Fruit fly (Drosophila melanogaster) whole organism, embryonic: ENCODE results near the gene CG33723.

Experiments used
- Asciz ChIP-seq: fragments of 200-800 bp; sonication (Bioruptor generic); optimal IDR thresholded peaks from 2 replicates; lab custom pipeline; 2017; ENCODE audit warnings: missing biosample characterization, mild to moderate bottlenecking, missing genetic modification characterization, missing genetic modification reagents
- BEAF-32 ChIP-seq: fragments of 200-800 bp; sonication (Bioruptor generic); optimal IDR thresholded peaks from 3 replicates; lab custom pipeline; 2017; ENCODE audit warnings: missing biosample characterization, missing genetic modification characterization, mild to moderate bottlenecking, moderate library complexity, missing genetic modification reagents
- CG10267 ChIP-seq: fragments of 200-800 bp; sonication (Bioruptor generic); optimal IDR thresholded peaks from 2 replicates; lab custom pipeline; 2018; ENCODE audit warnings: missing biosample characterization, mild to moderate bottlenecking, missing genetic modification characterization, moderate library complexity
- CG11696 ChIP-seq: fragments of 200-800 bp; sonication (Bioruptor generic); IDR thresholded peaks from 2 replicates; pipeline ENCODE4 v1.3.6; 2022; ENCODE audit warnings: missing biosample characterization, missing genetic modification characterization
- CG12299 ChIP-seq: fragments of 200-800 bp; sonication (Bioruptor generic); optimal IDR thresholded peaks from 2 replicates; lab custom pipeline; 2018; ENCODE audit warnings: missing biosample characterization, mild to moderate bottlenecking, missing genetic modification characterization
- CG13287 ChIP-seq: fragments of 200-800 bp; sonication (Bioruptor generic); IDR thresholded peaks from 2 replicates; pipeline ENCODE4 v1.3.6; 2022; ENCODE audit warnings: missing biosample characterization, missing genetic modification characterization; ENCODE audit not compliant: partially characterized antibody
- CG14710 ChIP-seq: fragments of 200-800 bp; sonication (Bioruptor generic); optimal IDR thresholded peaks from 3 replicates; lab custom pipeline; 2019; ENCODE audit warnings: missing biosample characterization, mild to moderate bottlenecking, missing genetic modification characterization, moderate library complexity
- CG2202 ChIP-seq: fragments of 200-800 bp; sonication (Bioruptor generic); optimal IDR thresholded peaks from 2 replicates; lab custom pipeline; 2018; ENCODE audit warnings: missing biosample characterization, mild to moderate bottlenecking, missing genetic modification characterization
- CG32532 ChIP-seq: fragments of 200-800 bp; sonication (Bioruptor generic); IDR thresholded peaks from 2 replicates; pipeline ENCODE4 v1.3.6; 2022; ENCODE audit warnings: missing biosample characterization, missing genetic modification characterization
- CG34376 ChIP-seq: fragments of 200-800 bp; sonication (Bioruptor generic); optimal IDR thresholded peaks from 2 replicates; lab custom pipeline; 2018; ENCODE audit warnings: missing biosample characterization, mild to moderate bottlenecking, missing genetic modification characterization
- CG42726 ChIP-seq: fragments of 200-800 bp; sonication (Bioruptor generic); IDR thresholded peaks from 2 replicates; pipeline ENCODE4 v1.3.6; 2022; ENCODE audit warnings: missing biosample characterization, missing genetic modification characterization; ENCODE audit not compliant: partially characterized antibody
- CG4328 ChIP-seq: fragments of 200-800 bp; sonication (Bioruptor generic); optimal IDR thresholded peaks from 3 replicates; lab custom pipeline; 2017; ENCODE audit warnings: missing biosample characterization, missing genetic modification reagents, missing genetic modification characterization
- CG5180 ChIP-seq: fragments of 200-800 bp; sonication (Bioruptor generic); optimal IDR thresholded peaks from 3 replicates; lab custom pipeline; 2017; ENCODE audit warnings: missing biosample characterization, missing genetic modification characterization, mild to moderate bottlenecking, moderate library complexity, missing genetic modification reagents
- CG6272 ChIP-seq: fragments of 200-800 bp; sonication (Bioruptor generic); IDR thresholded peaks from 2 replicates; pipeline ENCODE4 v1.3.6; 2022; ENCODE audit warnings: missing biosample characterization, missing genetic modification characterization
- CG6683 ChIP-seq: fragments of 200-800 bp; sonication (Bioruptor generic); optimal IDR thresholded peaks from 2 replicates; lab custom pipeline; 2017; ENCODE audit warnings: missing biosample characterization, mild to moderate bottlenecking, missing genetic modification characterization, missing genetic modification reagents
- CG6689 ChIP-seq: fragments of 200-800 bp; sonication (Bioruptor generic); IDR thresholded peaks from 2 replicates; pipeline ENCODE4 v1.3.6; 2022; ENCODE audit warnings: missing biosample characterization, missing genetic modification characterization
- CG7271 ChIP-seq: fragments of 200-800 bp; sonication (Bioruptor generic); optimal IDR thresholded peaks from 2 replicates; lab custom pipeline; 2018; ENCODE audit warnings: missing biosample characterization, mild to moderate bottlenecking, missing genetic modification characterization, moderate library complexity
- CG8765 ChIP-seq: fragments of 200-800 bp; sonication (Bioruptor generic); IDR thresholded peaks from 2 replicates; pipeline ENCODE4 v1.3.6; 2022; ENCODE audit warnings: missing biosample characterization, missing genetic modification characterization
- CG9876 ChIP-seq: fragments of 200-800 bp; sonication (Bioruptor generic); optimal IDR thresholded peaks from 2 replicates; lab custom pipeline; 2016; ENCODE audit warnings: missing biosample characterization, missing genetic modification characterization
- E2f2 ChIP-seq: fragments of 200-800 bp; sonication (Bioruptor generic); IDR thresholded peaks from 2 replicates; pipeline ENCODE4 v1.3.6; 2022; ENCODE audit warnings: missing biosample characterization, missing genetic modification characterization
- ERR ChIP-seq: fragments of 200-800 bp; sonication (Bioruptor generic); optimal IDR thresholded peaks from 2 replicates; lab custom pipeline; 2016; ENCODE audit warnings: missing biosample characterization, missing genetic modification characterization
- Ets97D ChIP-seq: fragments of 200-800 bp; sonication (Bioruptor generic); optimal IDR thresholded peaks from 3 replicates; lab custom pipeline; 2016; ENCODE audit warnings: missing biosample characterization, missing genetic modification characterization
- HHEX ChIP-seq: fragments of 200-800 bp; sonication (Bioruptor generic); optimal IDR thresholded peaks from 3 replicates; lab custom pipeline; 2017; ENCODE audit warnings: missing biosample characterization, mild to moderate bottlenecking, missing genetic modification characterization, missing genetic modification reagents
- HLH4C ChIP-seq: fragments of 200-800 bp; sonication (Bioruptor generic); IDR thresholded peaks from 3 replicates; pipeline ENCODE4 v1.3.6; 2022; ENCODE audit warnings: missing biosample characterization, missing genetic modification characterization; ENCODE audit not compliant: partially characterized antibody
- Hand ChIP-seq: fragments of 200-800 bp; sonication (Bioruptor generic); optimal IDR thresholded peaks from 2 replicates; lab custom pipeline; 2017; ENCODE audit warnings: mild to moderate bottlenecking, missing biosample characterization, missing genetic modification reagents, missing genetic modification characterization
- Hr78 ChIP-seq, 2 experiments: fragments of 200-800 bp in 1 of 2; fragments of >200 bp in 1 of 2; sonication (Bioruptor generic) in 1 of 2; optimal IDR thresholded peaks; 2 replicates each; lab custom pipeline; 2017 to 2019; ENCODE audit warnings: missing biosample characterization in 2 of 2, missing genetic modification characterization in 2 of 2, mild to moderate bottlenecking in 1 of 2, moderate library complexity in 1 of 2
- MBD-R2 ChIP-seq: fragments of 200-800 bp; sonication (Bioruptor generic); IDR thresholded peaks from 2 replicates; pipeline ENCODE4 v1.3.6; 2022; ENCODE audit warnings: missing biosample characterization, missing genetic modification characterization
- Opbp ChIP-seq: fragments of 200-800 bp; sonication (Bioruptor generic); IDR thresholded peaks from 3 replicates; pipeline ENCODE4 v1.3.6; 2022; ENCODE audit warnings: missing biosample characterization, missing genetic modification characterization; ENCODE audit not compliant: partially characterized antibody
- Ptx1 ChIP-seq: fragments of 200-800 bp; sonication (Bioruptor generic); IDR thresholded peaks from 2 replicates; pipeline ENCODE4 v1.3.6; 2022; ENCODE audit warnings: missing biosample characterization, missing genetic modification characterization
- Ssrp ChIP-seq: fragments of 200-800 bp; sonication (Bioruptor generic); optimal IDR thresholded peaks from 2 replicates; lab custom pipeline; 2018; ENCODE audit warnings: missing biosample characterization, mild to moderate bottlenecking, missing genetic modification characterization, moderate library complexity
- YL-1 ChIP-seq: fragments of 200-800 bp; sonication (Bioruptor generic); optimal IDR thresholded peaks from 3 replicates; lab custom pipeline; 2017; ENCODE audit warnings: missing biosample characterization, mild to moderate bottlenecking, missing genetic modification characterization
- bigmax ChIP-seq: fragments of 200-800 bp; sonication (Bioruptor generic); optimal IDR thresholded peaks from 2 replicates; lab custom pipeline; 2018; ENCODE audit warnings: missing biosample characterization, mild to moderate bottlenecking, missing genetic modification characterization
- crc ChIP-seq: fragments of 200-800 bp; sonication (Bioruptor generic); optimal IDR thresholded peaks from 2 replicates; lab custom pipeline; 2016; ENCODE audit warnings: missing biosample characterization, missing genetic modification characterization
- cwo ChIP-seq: fragments of 200-800 bp; sonication (Bioruptor generic); optimal IDR thresholded peaks from 3 replicates; lab custom pipeline; 2017; ENCODE audit warnings: missing biosample characterization, missing genetic modification characterization, mild to moderate bottlenecking, moderate library complexity, missing genetic modification reagents
- ems ChIP-seq: fragments of 200-800 bp; sonication (Bioruptor generic); optimal IDR thresholded peaks from 3 replicates; lab custom pipeline; 2016; ENCODE audit warnings: missing biosample characterization, missing genetic modification characterization
- eyg ChIP-seq: fragments of 200-800 bp; sonication (Bioruptor generic); optimal IDR thresholded peaks from 3 replicates; lab custom pipeline; 2016; ENCODE audit warnings: missing biosample characterization, missing genetic modification characterization
- gt ChIP-seq: fragments of 200-800 bp; sonication (Bioruptor generic); IDR thresholded peaks from 2 replicates; pipeline ENCODE4 v1.3.6; 2022; ENCODE audit warnings: missing biosample characterization, missing genetic modification characterization
- ham ChIP-seq: fragments of 200-800 bp; sonication (Bioruptor generic); IDR thresholded peaks from 2 replicates; pipeline ENCODE4 v1.3.6; 2022; ENCODE audit warnings: missing biosample characterization, missing genetic modification characterization
- inv ChIP-seq: fragments of 200-800 bp; sonication (Bioruptor generic); IDR thresholded peaks from 2 replicates; pipeline ENCODE4 v1.3.6; 2022; ENCODE audit warnings: missing biosample characterization, missing genetic modification characterization; ENCODE audit not compliant: partially characterized antibody
- knrl ChIP-seq: fragments of 200-800 bp; sonication (Bioruptor generic); IDR thresholded peaks from 3 replicates; pipeline ENCODE4 v1.3.6; 2022; ENCODE audit warnings: missing biosample characterization, missing genetic modification characterization; ENCODE audit not compliant: partially characterized antibody
- lmd ChIP-seq: fragments of 200-800 bp; sonication (Bioruptor generic); IDR thresholded peaks from 2 replicates; pipeline ENCODE4 v1.3.6; 2022; ENCODE audit warnings: missing biosample characterization, missing genetic modification characterization
- luna ChIP-seq: fragments of 200-800 bp; sonication (Bioruptor generic); optimal IDR thresholded peaks from 2 replicates; lab custom pipeline; 2016; ENCODE audit warnings: missing biosample characterization, missing genetic modification characterization
- oc ChIP-seq: fragments of 200-800 bp; sonication (Bioruptor generic); optimal IDR thresholded peaks from 2 replicates; lab custom pipeline; 2018; ENCODE audit warnings: missing biosample characterization, mild to moderate bottlenecking, missing genetic modification characterization, moderate library complexity
- pros ChIP-seq: fragments of 200-800 bp; sonication (Bioruptor generic); optimal IDR thresholded peaks from 3 replicates; lab custom pipeline; 2019; ENCODE audit warnings: missing biosample characterization, mild to moderate bottlenecking, missing genetic modification characterization, moderate library complexity
- rib ChIP-seq: fragments of 200-800 bp; sonication (Bioruptor generic); IDR thresholded peaks from 2 replicates; pipeline ENCODE4 v1.3.6; 2022; ENCODE audit warnings: missing biosample characterization, missing genetic modification characterization
- sens ChIP-seq: fragments of 200-800 bp; sonication (Bioruptor generic); peaks from one replicate; lab custom pipeline; 2016; ENCODE audit warnings: missing biosample characterization, missing genetic modification characterization
- sisA ChIP-seq: fragments of 200-800 bp; sonication (Bioruptor generic); IDR thresholded peaks from 2 replicates; pipeline ENCODE4 v1.3.6; 2022; ENCODE audit warnings: missing biosample characterization, missing genetic modification characterization
- slp2 ChIP-seq: fragments of 200-800 bp; sonication (Bioruptor generic); optimal IDR thresholded peaks from 2 replicates; lab custom pipeline; 2016; ENCODE audit warnings: missing biosample characterization, missing genetic modification characterization
- unc-4 ChIP-seq: fragments of 200-800 bp; sonication (Bioruptor generic); IDR thresholded peaks from 2 replicates; pipeline ENCODE4 v1.3.6; 2022; ENCODE audit warnings: missing biosample characterization, missing genetic modification characterization; ENCODE audit not compliant: partially characterized antibody

Gene CG33723

DNA sequence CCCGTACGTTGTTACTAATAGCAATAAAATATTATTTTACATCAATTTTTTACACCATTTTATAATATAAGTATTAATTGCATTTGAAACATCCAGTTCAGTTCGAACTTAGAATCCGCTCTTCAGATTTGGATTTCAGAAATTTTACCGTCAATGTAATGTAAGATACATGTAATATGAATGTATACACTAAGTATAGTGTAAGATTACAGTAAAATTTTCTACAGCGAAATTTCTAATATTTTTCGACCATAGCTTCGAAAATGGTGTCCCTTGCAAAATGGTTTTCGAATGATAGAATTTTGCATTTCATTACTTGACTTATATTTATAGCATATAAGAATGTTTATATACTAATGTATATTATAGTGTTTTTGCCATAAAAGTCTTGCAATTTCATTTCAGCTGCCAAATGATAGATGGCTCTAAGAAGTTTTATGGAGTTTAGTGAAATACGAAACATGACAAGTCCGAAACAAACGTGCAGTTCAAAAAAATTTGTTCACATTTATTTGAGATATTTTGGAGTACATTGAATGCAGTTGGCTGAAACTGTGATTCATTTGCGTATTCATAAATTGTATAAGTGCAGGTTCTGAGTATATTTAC lies 24.0 kb upstream of the CG33723 start (continued):
- no peak for TF ChIP-seq CG12299 (tag; lab: Kevin White, UChicago)
- no peak for TF ChIP-seq Hand (GFP tag; lab: Kevin White, UChicago)
- TF ChIP-seq bigmax (GFP tag; lab: Kevin White, UChicago) = no peak
- TF ChIP-seq BEAF-32 (GFP tag; lab: Kevin White, UChicago) = no peak
- TF ChIP-seq gt (GFP tag; lab: Robert Waterston, UW) = no peak
- no peak for TF ChIP-seq E2f2 (GFP tag; lab: Robert Waterston, UW)
- no peak for TF ChIP-seq Hr78 (GFP tag; optimal IDR thresholded peaks at IDR 0.05; lab: Kevin White, UChicago)
- TF ChIP-seq CG8765 (GFP tag; lab: Robert Waterston, UW) = no peak
- no peak for TF ChIP-seq CG34376 (GFP tag; lab: Kevin White, UChicago)
- TF ChIP-seq CG7271 (tag; lab: Kevin White, UChicago) = peak; percentile 10
- TF ChIP-seq Opbp (GFP tag; lab: Robert Waterston, UW) = no peak
- TF ChIP-seq CG42726 = no peak
- no peak for TF ChIP-seq HLH4C
- TF ChIP-seq lmd (GFP tag; lab: Robert Waterston, UW) = no peak
- no peak for TF ChIP-seq cwo (GFP tag; lab: Kevin White, UChicago)
- TF ChIP-seq sens = peak; percentile 82
- no peak for TF ChIP-seq oc
- TF ChIP-seq eyg (GFP tag; lab: Kevin White, UChicago) = no peak
- no peak for TF ChIP-seq slp2 (GFP tag; lab: Kevin White, UChicago)
- TF ChIP-seq pros = no peak
- no peak for TF ChIP-seq Ets97D
- TF ChIP-seq CG32532 (GFP tag; lab: Robert Waterston, UW) = peak; percentile 35; the same call in 1 of the 2 replicates
- TF ChIP-seq ham (GFP tag; lab: Robert Waterston, UW) = no peak
- TF ChIP-seq knrl (GFP tag; lab: Robert Waterston, UW) = peak; percentile 57; the same call in 2 of the 3 replicates
- TF ChIP-seq unc-4 = no peak
- TF ChIP-seq CG4328 = no peak
- TF ChIP-seq luna (GFP tag; lab: Kevin White, UChicago) = no peak
- TF ChIP-seq HHEX (GFP tag; lab: Kevin White, UChicago) = peak; percentile 5
- no peak for TF ChIP-seq sisA (GFP tag; lab: Robert Waterston, UW)
- no peak for TF ChIP-seq CG5180
- TF ChIP-seq CG6272 (GFP tag; lab: Robert Waterston, UW) = no peak
- no peak for TF ChIP-seq CG13287
- TF ChIP-seq CG14710 (tag; lab: Kevin White, UChicago) = peak; percentile 3
- no peak for TF ChIP-seq ERR (GFP tag; lab: Kevin White, UChicago)
- no peak for TF ChIP-seq CG6689 (GFP tag; lab: Robert Waterston, UW)
- no peak for TF ChIP-seq rib (GFP tag; lab: Robert Waterston, UW)
- no peak for TF ChIP-seq Ssrp (tag; lab: Kevin White, UChicago)
- no peak for TF ChIP-seq Ptx1 (GFP tag; lab: Robert Waterston, UW)
- TF ChIP-seq CG9876 (GFP tag; lab: Kevin White, UChicago) = no peak
- peak; percentile 23 for TF ChIP-seq Asciz (GFP tag; lab: Kevin White, UChicago)
- TF ChIP-seq MBD-R2 (GFP tag; lab: Robert Waterston, UW) = no peak
- TF ChIP-seq CG6683 (GFP tag; lab: Kevin White, UChicago) = no peak
- TF ChIP-seq YL-1 = no peak
- peak; percentile 16 for TF ChIP-seq CG10267 (tag; lab: Kevin White, UChicago)
- no peak for TF ChIP-seq CG11696 (GFP tag; lab: Robert Waterston, UW)
- TF ChIP-seq CG2202 (tag; lab: Kevin White, UChicago) = no peak
- TF ChIP-seq ems (GFP tag; lab: Kevin White, UChicago) = no peak
- TF ChIP-seq inv (GFP tag; lab: Robert Waterston, UW) = no peak
- no peak for TF ChIP-seq crc (GFP tag; lab: Kevin White, UChicago)
